Fruit fly (Drosophila melanogaster): ENCODE results near the gene by.
A peak's percentile ranks its signal among the peaks of the same experiment; 100 is the strongest.

by gene

dm6 chr3R:9515860-9516344 is 16.9 kb downstream of the by start, which contains the start of the genes mRpL47, CG8176 and Kdm3 (continued):
- peak; percentile 26 for TF ChIP-seq pfk (GFP tag; optimal IDR thresholded peaks at IDR 0.05)
- peak; percentile 97 for TF ChIP-seq CG17186 (GFP tag; optimal IDR thresholded peaks at IDR 0.05)
- peak; percentile 70 for TF ChIP-seq CG10267 (tag; optimal IDR thresholded peaks at IDR 0.05)
- TF ChIP-seq Atf-2 (GFP tag; optimal IDR thresholded peaks at IDR 0.05) = peak; percentile 61
- TF ChIP-seq Abd-B (GFP tag; optimal IDR thresholded peaks at IDR 0.05) = peak; percentile 97
- no peak for TF ChIP-seq Awh (GFP tag; IDR thresholded peaks at IDR 0.05)
- TF ChIP-seq Hand (GFP tag; optimal IDR thresholded peaks at IDR 0.05) = no peak
- peak; percentile 87 for TF ChIP-seq pho (GFP tag; optimal IDR thresholded peaks at IDR 0.05)
- TF ChIP-seq tio (GFP tag; optimal IDR thresholded peaks at IDR 0.05) = no peak
- peak; percentile 2 for TF ChIP-seq CG18619 (GFP tag; optimal IDR thresholded peaks at IDR 0.05)
- no peak for TF ChIP-seq lbe (GFP tag; optimal IDR thresholded peaks at IDR 0.05)
- peak; percentile 73 for TF ChIP-seq CG6272 (GFP tag; IDR thresholded peaks at IDR 0.05)
- TF ChIP-seq dati (GFP tag; IDR thresholded peaks at IDR 0.05) = no peak
- TF ChIP-seq CG1233 (GFP tag; optimal IDR thresholded peaks at IDR 0.05) = peak; percentile 31
- TF ChIP-seq jigr1 (GFP tag; IDR thresholded peaks at IDR 0.05) = no peak
- TF ChIP-seq corto (GFP tag; optimal IDR thresholded peaks at IDR 0.05) = no peak
- peak; percentile 89 for TF ChIP-seq CG2120 (GFP tag; optimal IDR thresholded peaks at IDR 0.05)
- no peak for TF ChIP-seq slbo (GFP tag; IDR thresholded peaks at IDR 0.05)
- TF ChIP-seq CG4730 (GFP tag; IDR thresholded peaks at IDR 0.05) = no peak
- peak; percentile 86 for TF ChIP-seq Hmr (GFP tag; optimal IDR thresholded peaks at IDR 0.05)
- peak; percentile 28 for TF ChIP-seq psq (GFP tag; optimal IDR thresholded peaks at IDR 0.05)
- no peak for TF ChIP-seq CG14860 (GFP tag; IDR thresholded peaks at IDR 0.05; ENCODE audit: partially characterized antibody)
- TF ChIP-seq pnt (GFP tag; optimal IDR thresholded peaks at IDR 0.05) = peak; percentile 76
- no peak for TF ChIP-seq jing (GFP tag; optimal IDR thresholded peaks at IDR 0.05)
- peak; percentile 100 for TF ChIP-seq Sry-δ (GFP tag; optimal IDR thresholded peaks at IDR 0.05)
- no peak for TF ChIP-seq CG12299 (tag; optimal IDR thresholded peaks at IDR 0.05)
- TF ChIP-seq onecut (GFP tag; IDR thresholded peaks at IDR 0.05) = peak; percentile 91
- peak; percentile 43 for TF ChIP-seq emc (GFP tag; optimal IDR thresholded peaks at IDR 0.05)
- peak; percentile 61 for TF ChIP-seq CG12942 (GFP tag; optimal IDR thresholded peaks at IDR 0.05)
- TF ChIP-seq CG4282 (GFP tag; optimal IDR thresholded peaks at IDR 0.05) = peak; percentile 68
- peak in 1 of 3 experiments; percentile 19 for TF ChIP-seq lola (GFP tag; optimal IDR thresholded peaks at IDR 0.05)
- no peak for TF ChIP-seq CG13296 (GFP tag; optimal IDR thresholded peaks at IDR 0.05)
- TF ChIP-seq CG8478 (optimal IDR thresholded peaks at IDR 0.05) = peak; percentile 54
- no peak for TF ChIP-seq ranshi (GFP tag; IDR thresholded peaks at IDR 0.05)
- TF ChIP-seq fu2 (GFP tag; optimal IDR thresholded peaks at IDR 0.05) = peak; percentile 69
- TF ChIP-seq ab (GFP tag; optimal IDR thresholded peaks at IDR 0.05) = peak; percentile 29
- no peak for TF ChIP-seq Xrp1 (GFP tag; IDR thresholded peaks at IDR 0.05)
- TF ChIP-seq Ets97D (GFP tag; optimal IDR thresholded peaks at IDR 0.05) = peak; percentile 94
- TF ChIP-seq CG4617 (GFP tag; optimal IDR thresholded peaks at IDR 0.05; ENCODE audit: borderline replicate concordance) = peak; percentile 97
- peak; percentile 36 for TF ChIP-seq Chrac-16 (GFP tag; optimal IDR thresholded peaks at IDR 0.05)
- TF ChIP-seq CG15601 (tag; optimal IDR thresholded peaks at IDR 0.05) = peak; percentile 81
- peak; percentile 69 for TF ChIP-seq Dp (GFP tag; optimal IDR thresholded peaks at IDR 0.05)
- peak; percentile 53 to 60 for TF ChIP-seq chif (GFP tag; optimal IDR thresholded peaks at IDR 0.05)
- peak; percentile 83 for TF ChIP-seq HLH54F (GFP tag; optimal IDR thresholded peaks at IDR 0.05)
- TF ChIP-seq CG1602 (GFP tag; optimal IDR thresholded peaks at IDR 0.05) = peak; percentile 38
- no peak for TF ChIP-seq gce (GFP tag; IDR thresholded peaks at IDR 0.05)
- TF ChIP-seq CG2202 (tag; optimal IDR thresholded peaks at IDR 0.05) = peak; percentile 19
- TF ChIP-seq CG2678 (tag; optimal IDR thresholded peaks at IDR 0.05) = peak; percentile 43
- no peak for TF ChIP-seq ara (GFP tag; IDR thresholded peaks at IDR 0.05)
- TF ChIP-seq Drgx (GFP tag; IDR thresholded peaks at IDR 0.05) = no peak
- peak; percentile 15 for TF ChIP-seq disco-r (GFP tag; optimal IDR thresholded peaks at IDR 0.05)
- TF ChIP-seq CG34422 (GFP tag; IDR thresholded peaks at IDR 0.05) = no peak
